Worm (Caenorhabditis elegans): Measurements from ENCODE around the gene C35A5.10.

DNA sequence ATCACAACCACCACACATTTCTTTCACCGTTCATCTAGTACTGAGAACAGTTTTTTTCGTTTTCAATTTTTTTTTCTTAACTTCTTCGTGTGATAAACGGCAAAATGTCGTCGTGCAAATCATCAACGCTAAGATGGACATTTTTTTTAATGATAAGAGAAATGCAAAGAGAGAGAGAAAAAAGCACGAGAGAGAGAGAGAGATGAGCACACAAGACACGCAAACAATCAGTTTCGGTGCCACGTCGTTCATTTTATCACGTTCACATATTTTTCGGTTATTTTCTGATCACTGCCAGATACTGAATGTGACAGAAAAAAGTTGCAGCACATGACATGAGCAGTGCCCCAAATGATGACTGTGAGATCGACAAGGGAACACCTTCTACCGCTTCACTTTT is 35.8 kb upstream of the C35A5.10 start, which contains the start of gene egl-9:
- no peak for TF ChIP-seq pes-1 (GFP tag; IDR thresholded peaks at IDR 0.05)
- no peak for TF ChIP-seq ama-1 (optimal IDR thresholded peaks at IDR 0.05)
